Worm (Caenorhabditis elegans): ENCODE measurements around the gene W06B4.2.
A peak's percentile ranks its signal among the peaks of the same experiment; 100 is the strongest.

W06B4.2 gene

DNA sequence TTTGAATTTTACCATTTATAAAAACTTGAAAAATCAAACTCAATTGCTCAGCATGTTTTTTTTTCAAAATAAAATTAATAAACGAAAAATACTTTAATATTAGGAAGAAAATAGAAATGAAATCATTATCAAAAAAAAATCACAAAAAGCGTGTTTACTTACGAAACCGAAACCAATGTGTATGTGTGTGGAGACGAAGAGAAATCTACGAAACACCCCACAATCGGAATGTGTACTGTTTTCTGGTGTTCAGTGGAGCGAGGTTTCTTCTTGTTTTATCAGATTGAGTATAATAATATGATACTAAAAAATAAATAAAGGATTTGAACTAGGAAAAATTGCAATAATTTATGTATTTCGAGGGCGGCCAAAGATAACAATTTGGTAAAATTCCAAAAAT lies 39.7 kb downstream of the W06B4.2 start:
- TF ChIP-seq nhr-28 (tag; optimal IDR thresholded peaks at IDR 0.05), result no peak
- no peak for TF ChIP-seq lin-13 (tag; optimal IDR thresholded peaks at IDR 0.05)
- TF ChIP-seq ceh-39 (tag; optimal IDR thresholded peaks at IDR 0.05), result no peak
- no peak for TF ChIP-seq unc-39 (tag; optimal IDR thresholded peaks at IDR 0.05)
- TF ChIP-seq nhr-76 (tag; optimal IDR thresholded peaks at IDR 0.05), result no peak
- TF ChIP-seq ham-2 (GFP tag; optimal IDR thresholded peaks at IDR 0.05), result no peak
- no peak for TF ChIP-seq drap-1 (GFP tag; optimal IDR thresholded peaks at IDR 0.05)
- no peak for TF ChIP-seq ceh-83 (GFP tag; optimal IDR thresholded peaks at IDR 0.05)
- no peak for TF ChIP-seq zip-8 (tag; optimal IDR thresholded peaks at IDR 0.05)
- TF ChIP-seq blmp-1 (tag; optimal IDR thresholded peaks at IDR 0.05), result no peak
- TF ChIP-seq mls-2 (tag; optimal IDR thresholded peaks at IDR 0.05), result no peak

DNA sequence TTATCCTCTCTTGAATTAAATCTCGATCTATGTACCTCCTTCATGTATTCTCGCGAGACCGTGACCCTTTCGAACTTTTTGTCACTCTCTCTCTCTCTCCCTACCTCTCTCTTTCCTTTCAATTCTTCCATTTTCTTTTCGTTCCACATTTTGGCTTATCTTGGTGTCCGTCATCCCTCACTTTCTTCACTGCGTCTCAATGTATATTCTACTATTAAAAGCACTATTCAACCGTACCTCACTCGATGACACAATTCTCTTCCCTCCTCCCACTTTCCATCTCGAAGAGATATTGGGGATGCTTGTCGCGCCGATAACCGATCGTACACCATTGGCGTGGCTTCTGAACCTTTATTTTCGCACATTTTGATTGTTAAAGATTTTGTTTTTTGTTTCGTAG lies 42.7 kb downstream of the W06B4.2 start:
- TF ChIP-seq lsy-2 (tag; optimal IDR thresholded peaks at IDR 0.05), result no peak
- peak; percentile 66 for TF ChIP-seq blmp-1 (tag; optimal IDR thresholded peaks at IDR 0.05)

DNA sequence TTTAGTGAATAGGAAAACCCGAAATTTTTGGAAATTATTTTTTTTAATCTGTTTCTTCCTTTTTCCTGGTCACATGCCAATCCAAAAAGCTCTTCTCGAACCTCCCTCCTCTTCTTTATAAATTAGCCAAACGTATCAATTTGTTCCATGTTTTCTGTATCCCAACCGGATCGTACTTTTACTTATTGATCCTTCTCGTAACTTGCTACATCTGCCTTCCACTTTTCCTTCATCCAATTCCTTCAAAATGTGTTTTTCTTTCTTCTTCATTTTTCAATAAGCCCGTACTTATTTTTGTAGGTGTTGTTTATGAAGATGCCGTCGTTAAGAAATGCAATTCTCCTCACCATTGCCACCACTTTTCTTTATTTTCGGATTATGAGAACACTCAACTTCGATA lies 43.9 kb downstream of the W06B4.2 start, which contains the start of gene cyp-23A1:
Gene cyp-23A1, plus strand, starts transcription at position 301 of the 400 bp plus-strand sequence.
- no peak for TF ChIP-seq snpc-4 (tag; optimal IDR thresholded peaks at IDR 0.05)
- no peak for TF ChIP-seq nhr-12 (tag; optimal IDR thresholded peaks at IDR 0.05)
- no peak for TF ChIP-seq tbx-8 (GFP tag; optimal IDR thresholded peaks at IDR 0.05)
- TF ChIP-seq nhr-76 (tag; optimal IDR thresholded peaks at IDR 0.05), result no peak
- TF ChIP-seq nhr-237 (tag; optimal IDR thresholded peaks at IDR 0.05), result no peak
- TF ChIP-seq unc-39 (tag; optimal IDR thresholded peaks at IDR 0.05), result no peak
- no peak for TF ChIP-seq hlh-1 (tag; optimal IDR thresholded peaks at IDR 0.05)
- no peak for TF ChIP-seq lsy-2 (tag; optimal IDR thresholded peaks at IDR 0.05)
- TF ChIP-seq sem-2 (GFP tag; optimal IDR thresholded peaks at IDR 0.05), result no peak
- TF ChIP-seq ceh-39 (tag; optimal IDR thresholded peaks at IDR 0.05), result no peak
- TF ChIP-seq mep-1 (tag; optimal IDR thresholded peaks at IDR 0.05), result no peak
- TF ChIP-seq flh-1 (GFP tag; optimal IDR thresholded peaks at IDR 0.05), result no peak
- TF ChIP-seq pha-4 (tag; optimal IDR thresholded peaks at IDR 0.05), result no peak
- no peak for TF ChIP-seq elt-1 (tag; optimal IDR thresholded peaks at IDR 0.05; ENCODE audit: borderline replicate concordance, insufficient read depth)
- no peak for TF ChIP-seq mls-2 (tag; optimal IDR thresholded peaks at IDR 0.05)
- TF ChIP-seq mab-5 (tag; optimal IDR thresholded peaks at IDR 0.05), result no peak
- no peak for TF ChIP-seq sptf-1 (tag; optimal IDR thresholded peaks at IDR 0.05)

DNA sequence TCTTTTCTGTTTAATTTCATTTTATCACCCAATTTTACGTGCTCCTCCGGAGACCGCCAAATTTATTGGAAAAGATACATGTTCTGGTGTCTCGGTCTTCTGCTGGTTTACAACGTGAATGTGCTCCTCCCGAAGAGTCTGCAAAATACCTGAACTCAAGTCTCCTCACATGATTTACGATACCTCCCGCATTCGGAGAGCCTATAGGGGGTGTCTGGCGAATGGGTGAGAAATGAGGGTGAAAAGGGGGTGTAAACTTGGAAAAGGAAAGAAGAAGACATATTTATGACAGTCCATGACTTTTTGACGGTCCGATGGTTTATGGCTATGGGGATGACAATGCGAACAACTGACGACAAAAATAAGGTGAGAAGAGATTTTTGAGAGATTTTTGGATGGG lies 48.3 kb downstream of the W06B4.2 start:
- no peak for TF ChIP-seq bed-3 (GFP tag; optimal IDR thresholded peaks at IDR 0.05)
- no peak for TF ChIP-seq ceh-39 (tag; optimal IDR thresholded peaks at IDR 0.05)
- no peak for TF ChIP-seq unc-39 (tag; optimal IDR thresholded peaks at IDR 0.05)
- peak; percentile 79 for TF ChIP-seq unc-62 (GFP tag; optimal IDR thresholded peaks at IDR 0.05)
- no peak for TF ChIP-seq mab-5 (tag; optimal IDR thresholded peaks at IDR 0.05)
- TF ChIP-seq flh-1 (GFP tag; optimal IDR thresholded peaks at IDR 0.05), result no peak
- TF ChIP-seq ces-1 (GFP tag; optimal IDR thresholded peaks at IDR 0.05), result no peak
- no peak for TF ChIP-seq nhr-237 (tag; optimal IDR thresholded peaks at IDR 0.05)
- TF ChIP-seq hlh-1 (tag; optimal IDR thresholded peaks at IDR 0.05), result peak; percentile 99
- TF ChIP-seq blmp-1 (tag; optimal IDR thresholded peaks at IDR 0.05), result no peak
- TF ChIP-seq sem-2 (GFP tag; optimal IDR thresholded peaks at IDR 0.05), result no peak
- TF ChIP-seq mep-1 (tag; optimal IDR thresholded peaks at IDR 0.05), result no peak
- no peak for TF ChIP-seq elt-3 (tag; optimal IDR thresholded peaks at IDR 0.05)
- peak; percentile 90 for TF ChIP-seq unc-120 (tag; optimal IDR thresholded peaks at IDR 0.05; ENCODE audit: poor library complexity, severe bottlenecking)
- TF ChIP-seq nhr-76 (tag; optimal IDR thresholded peaks at IDR 0.05), result no peak
- TF ChIP-seq nhr-28 (tag; optimal IDR thresholded peaks at IDR 0.05), result no peak
- TF ChIP-seq pha-4 (tag; optimal IDR thresholded peaks at IDR 0.05), result no peak
- TF ChIP-seq M03D4.4 (tag; optimal IDR thresholded peaks at IDR 0.05), result peak; percentile 5
- no peak for TF ChIP-seq elt-1 (tag; optimal IDR thresholded peaks at IDR 0.05; ENCODE audit: borderline replicate concordance, insufficient read depth)
- TF ChIP-seq snpc-4 (tag; optimal IDR thresholded peaks at IDR 0.05), result no peak
- no peak for TF ChIP-seq lsy-2 (tag; optimal IDR thresholded peaks at IDR 0.05)
- TF ChIP-seq mls-2 (tag; optimal IDR thresholded peaks at IDR 0.05), result no peak
- TF ChIP-seq lin-13 (tag; optimal IDR thresholded peaks at IDR 0.05), result no peak
- TF ChIP-seq tbx-8 (GFP tag; optimal IDR thresholded peaks at IDR 0.05), result no peak
- no peak for TF ChIP-seq nhr-12 (tag; optimal IDR thresholded peaks at IDR 0.05)
- TF ChIP-seq zip-8 (tag; optimal IDR thresholded peaks at IDR 0.05), result no peak
- TF ChIP-seq nhr-2 (tag; optimal IDR thresholded peaks at IDR 0.05), result peak; percentile 12
- no peak for TF ChIP-seq lin-32 (GFP tag; optimal IDR thresholded peaks at IDR 0.05)
- no peak for TF ChIP-seq ceh-83 (GFP tag; optimal IDR thresholded peaks at IDR 0.05)
- no peak for TF ChIP-seq ceh-43 (GFP tag; optimal IDR thresholded peaks at IDR 0.05)
